Worm (Caenorhabditis elegans) whole organism, late embryonic: ENCODE results near the gene str-135.

Experiments used
- ceh-9 ChIP-seq: sonication (generic microtip); optimal IDR thresholded peaks from 2 replicates; lab custom pipeline; 2016; ENCODE audit warnings: mild to moderate bottlenecking, missing genetic modification characterization, inconsistent platforms, missing compliant biosample characterization
- dve-1 ChIP-seq: sonication (generic microtip); optimal IDR thresholded peaks from 2 replicates; lab custom pipeline; 2017; ENCODE audit warnings: antibody characterized with exemption, mild to moderate bottlenecking, missing genetic modification characterization, missing compliant biosample characterization
- elt-2 ChIP-seq: sonication (generic microtip); optimal IDR thresholded peaks from 2 replicates; lab custom pipeline; 2016; ENCODE audit warnings: missing genetic modification reagents, missing genetic modification characterization, missing compliant biosample characterization
- fkh-6 ChIP-seq: sonication (generic microtip); optimal IDR thresholded peaks from 2 replicates; lab custom pipeline; 2016; ENCODE audit warnings: missing genetic modification characterization, missing compliant biosample characterization
- nfya-1 ChIP-seq: sonication (generic microtip); optimal IDR thresholded peaks from 2 replicates; lab custom pipeline; 2017; ENCODE audit warnings: missing genetic modification characterization, mild to moderate bottlenecking, missing compliant biosample characterization, antibody characterized with exemption, moderate library complexity
- pha-4 ChIP-seq: fragments of 150-350 bp; optimal IDR thresholded peaks from 2 replicates; lab custom pipeline; 2018; ENCODE audit warnings: missing biosample characterization, missing genetic modification reagents, missing genetic modification characterization
- pqm-1 ChIP-seq: sonication (generic microtip); optimal IDR thresholded peaks from 2 replicates; lab custom pipeline; 2016; ENCODE audit warnings: missing genetic modification characterization, missing compliant biosample characterization
- pros-1 ChIP-seq: fragments of 150-350 bp; optimal IDR thresholded peaks from 2 replicates; lab custom pipeline; 2014; ENCODE audit warnings: missing biosample characterization, missing genetic modification reagents, missing genetic modification characterization
- tbx-2 ChIP-seq: sonication (generic microtip); optimal IDR thresholded peaks from 2 replicates; lab custom pipeline; 2016; ENCODE audit warnings: missing genetic modification characterization, missing compliant biosample characterization
- ttx-3 ChIP-seq: sonication (generic microtip); optimal IDR thresholded peaks from 2 replicates; lab custom pipeline; 2016; ENCODE audit warnings: missing genetic modification reagents, missing genetic modification characterization, missing compliant biosample characterization

DNA sequence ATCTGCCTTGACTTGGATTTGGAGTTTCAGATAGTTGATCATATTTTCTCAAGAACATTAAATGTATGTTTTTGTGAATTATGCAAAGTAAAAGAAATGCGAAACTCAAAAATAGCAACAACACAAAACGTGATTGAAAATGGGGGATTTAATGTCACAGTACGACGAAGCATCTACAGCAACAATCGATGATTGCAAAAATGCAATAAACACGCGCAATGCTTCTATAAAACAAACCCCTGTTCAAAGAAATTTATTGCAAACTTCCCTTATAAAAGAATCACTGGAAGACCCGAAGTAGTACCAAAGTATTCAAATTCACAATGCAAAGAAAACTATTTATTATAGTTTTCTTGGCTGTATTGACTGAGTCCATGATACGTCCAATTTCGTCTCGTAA, 37.5 kb upstream of the str-135 start, which contains the start of gene clec-219:
- no peak for TF ChIP-seq ceh-9
- TF ChIP-seq pqm-1 (tag; lab: Kevin White, UChicago), result no peak
- TF ChIP-seq tbx-2 (tag; lab: Kevin White, UChicago), result no peak
- no peak for TF ChIP-seq pros-1 (tag; lab: Kevin White, UChicago)
- TF ChIP-seq dve-1, result no peak
- TF ChIP-seq elt-2 (tag; lab: Kevin White, UChicago), result no peak
- no peak for TF ChIP-seq pha-4 (tag; lab: Kevin White, UChicago)
- TF ChIP-seq ttx-3 (tag; lab: Kevin White, UChicago), result no peak
- TF ChIP-seq nfya-1 (tag; lab: Kevin White, UChicago), result no peak
- no peak for TF ChIP-seq fkh-6 (tag; lab: Kevin White, UChicago)
